Worm (Caenorhabditis elegans) whole organism, young adult: ENCODE results near the gene Y40B10A.5.
A peak's percentile ranks its signal among the peaks of the same experiment; 100 is the strongest.

ENCODE experiments used
- B0035.1 ChIP-seq: sonication (generic microtip); optimal IDR thresholded peaks from 2 replicates; lab custom pipeline; 2016; ENCODE audit warnings: missing genetic modification characterization, mild to moderate bottlenecking, missing compliant biosample characterization, missing genotype, missing genetic modification reagents
- B0261.1 ChIP-seq: sonication (generic microtip); optimal IDR thresholded peaks from 2 replicates; lab custom pipeline; 2016; ENCODE audit warnings: mild to moderate bottlenecking, missing genetic modification characterization, moderate library complexity, missing compliant biosample characterization
- F10E7.11 ChIP-seq: sonication (generic microtip); optimal IDR thresholded peaks from 2 replicates; lab custom pipeline; 2017; ENCODE audit warnings: mild to moderate bottlenecking, missing genetic modification characterization, moderate library complexity, missing compliant biosample characterization
- F23B12.7 ChIP-seq: sonication (generic microtip); optimal IDR thresholded peaks from 2 replicates; lab custom pipeline; 2017; ENCODE audit warnings: missing genetic modification characterization, mild to moderate bottlenecking, missing compliant biosample characterization, antibody characterized with exemption, moderate library complexity; ENCODE audit not compliant: insufficient read depth
- F37B4.10 ChIP-seq: fragments of 200-800 bp; sonication (Bioruptor generic); IDR thresholded peaks from 2 replicates; pipeline ENCODE4 v1.3.6; 2022; ENCODE audit warnings: missing genetic modification characterization, missing compliant biosample characterization
- Y79H2A.3 ChIP-seq: fragments of 200-800 bp; sonication (Bioruptor generic); conservative IDR thresholded peaks from 2 replicates; pipeline ENCODE4 v1.3.6; 2022; ENCODE audit warnings: missing genetic modification reagents, missing genetic modification characterization, missing compliant biosample characterization
- attf-3 ChIP-seq: fragments of 200-800 bp; sonication (Bioruptor generic); conservative IDR thresholded peaks from 2 replicates; pipeline ENCODE4 v1.3.6; 2022; ENCODE audit warnings: missing genetic modification reagents, missing genetic modification characterization, missing compliant biosample characterization
- cebp-1 ChIP-seq, 2 experiments: fragments of 200-800 bp in 1 of 2; sonication (Bioruptor generic) in 1 of 2; sonication (generic microtip) in 1 of 2; IDR thresholded peaks in 1 of 2; optimal IDR thresholded peaks in 1 of 2; 2 replicates each; pipeline versions ENCODE4 v1.3.6 to Lab custom; 2017 to 2022; ENCODE audit warnings: missing compliant biosample characterization in 2 of 2, missing genetic modification characterization in 2 of 2, mild to moderate bottlenecking in 1 of 2, missing genetic modification reagents in 1 of 2, moderate library complexity in 1 of 2
- ceh-27 ChIP-seq: fragments of 200-800 bp; sonication (Bioruptor generic); optimal IDR thresholded peaks from 2 replicates; lab custom pipeline; 2018; ENCODE audit warnings: mild to moderate bottlenecking, missing genetic modification characterization, moderate library complexity, missing compliant biosample characterization
- dox-1 ChIP-seq: fragments of 200-800 bp; sonication (Bioruptor generic); IDR thresholded peaks from 2 replicates; pipeline ENCODE4 v1.3.6; 2022; ENCODE audit warnings: missing genetic modification reagents, missing genetic modification characterization, missing compliant biosample characterization
- hmg-1.2 ChIP-seq: fragments of 200-800 bp; sonication (Bioruptor generic); IDR thresholded peaks from 2 replicates; pipeline ENCODE4 v1.3.6; 2022; ENCODE audit warnings: missing genetic modification reagents, missing genetic modification characterization, missing compliant biosample characterization
- let-607 ChIP-seq, 2 experiments: fragments of 200-800 bp in 1 of 2; sonication (Bioruptor generic) in 1 of 2; sonication (generic microtip) in 1 of 2; optimal IDR thresholded peaks; 2 replicates each; lab custom pipeline; 2016 to 2018; ENCODE audit warnings: mild to moderate bottlenecking in 2 of 2, missing compliant biosample characterization in 2 of 2, missing genetic modification characterization in 2 of 2, moderate library complexity in 2 of 2, missing genotype in 1 of 2
- lir-1 ChIP-seq: fragments of 200-800 bp; sonication (Bioruptor generic); conservative IDR thresholded peaks from 2 replicates; pipeline ENCODE4 v1.3.6; 2022; ENCODE audit warnings: missing genetic modification reagents, missing genetic modification characterization, missing compliant biosample characterization
- lsy-27 ChIP-seq: sonication (generic microtip); optimal IDR thresholded peaks from 2 replicates; lab custom pipeline; 2017; ENCODE audit warnings: missing genetic modification characterization, mild to moderate bottlenecking, missing compliant biosample characterization, antibody characterized with exemption, missing genotype, borderline replicate concordance; ENCODE audit not compliant: insufficient read depth
- madf-8 ChIP-seq: fragments of 200-800 bp; sonication (Bioruptor generic); conservative IDR thresholded peaks from 2 replicates; pipeline ENCODE4 v1.3.6; 2022; ENCODE audit warnings: missing genetic modification reagents, missing genetic modification characterization, missing compliant biosample characterization
- mcd-1 ChIP-seq: fragments of 200-800 bp; sonication (Bioruptor generic); IDR thresholded peaks from 2 replicates; pipeline ENCODE4 v1.3.6; 2022; ENCODE audit warnings: missing genetic modification reagents, missing genetic modification characterization, missing compliant biosample characterization
- mel-28 ChIP-seq: sonication (generic microtip); optimal IDR thresholded peaks from 2 replicates; lab custom pipeline; 2016; ENCODE audit warnings: borderline replicate concordance, mild to moderate bottlenecking, missing genetic modification characterization, missing compliant biosample characterization
- mes-4 ChIP-seq: sonication (generic microtip); optimal IDR thresholded peaks from 2 replicates; lab custom pipeline; 2016; ENCODE audit warnings: missing genotype, missing genetic modification characterization, missing compliant biosample characterization
- mxl-1 ChIP-seq: sonication (generic microtip); optimal IDR thresholded peaks from 2 replicates; lab custom pipeline; 2016; ENCODE audit warnings: missing genetic modification characterization, missing compliant biosample characterization
- nhr-179 ChIP-seq: sonication (generic microtip); optimal IDR thresholded peaks from 2 replicates; lab custom pipeline; 2016; ENCODE audit warnings: mild to moderate bottlenecking, missing genetic modification characterization, missing compliant biosample characterization
- nhr-80 ChIP-seq: sonication (generic microtip); optimal IDR thresholded peaks from 2 replicates; lab custom pipeline; 2016; ENCODE audit warnings: missing genetic modification characterization, missing compliant biosample characterization
- nhr-90 ChIP-seq: sonication (generic microtip); optimal IDR thresholded peaks from 2 replicates; lab custom pipeline; 2016; ENCODE audit warnings: missing genotype, mild to moderate bottlenecking, missing genetic modification characterization, missing compliant biosample characterization
- rpc-1 ChIP-seq, 2 experiments: fragments of 150-350 bp in 1 of 2; sonication (generic microtip) in 1 of 2; optimal IDR thresholded peaks; 2 replicates each; lab custom pipeline; 2014 to 2018; ENCODE audit warnings: missing biosample characterization in 1 of 2, missing genetic modification characterization in 1 of 2, missing genetic modification reagents in 1 of 2, missing genotype in 1 of 2
- sdz-38 ChIP-seq: sonication (generic microtip); optimal IDR thresholded peaks from 2 replicates; lab custom pipeline; 2016; ENCODE audit warnings: missing genotype, missing genetic modification characterization, missing compliant biosample characterization
- snpc-4 ChIP-seq, 5 experiments: fragments of 150-350 bp in 1 of 5; sonication (generic microtip) in 4 of 5; optimal IDR thresholded peaks; 2 replicates each; lab custom pipeline; 2014 to 2018; ENCODE audit warnings: missing genetic modification characterization in 5 of 5, missing biosample characterization in 3 of 5, antibody characterized with exemption in 2 of 5, mild to moderate bottlenecking in 2 of 5, missing compliant biosample characterization in 2 of 5, missing genotype in 2 of 5, moderate library complexity in 2 of 5, missing genetic modification reagents in 1 of 5
- xnd-1 ChIP-seq: sonication (generic microtip); optimal IDR thresholded peaks from 2 replicates; lab custom pipeline; 2016; ENCODE audit warnings: missing genotype, missing genetic modification reagents, missing genetic modification characterization, missing compliant biosample characterization
- ztf-18 ChIP-seq: sonication (generic microtip); optimal IDR thresholded peaks from 2 replicates; lab custom pipeline; 2016; ENCODE audit warnings: missing genotype, mild to moderate bottlenecking, missing genetic modification characterization, missing compliant biosample characterization
- ztf-25 ChIP-seq: fragments of 200-800 bp; sonication (Bioruptor generic); IDR thresholded peaks from 2 replicates; pipeline ENCODE4 v1.3.6; 2022; ENCODE audit warnings: missing genetic modification reagents, missing genetic modification characterization, missing compliant biosample characterization

The Y40B10A.5 gene

DNA sequence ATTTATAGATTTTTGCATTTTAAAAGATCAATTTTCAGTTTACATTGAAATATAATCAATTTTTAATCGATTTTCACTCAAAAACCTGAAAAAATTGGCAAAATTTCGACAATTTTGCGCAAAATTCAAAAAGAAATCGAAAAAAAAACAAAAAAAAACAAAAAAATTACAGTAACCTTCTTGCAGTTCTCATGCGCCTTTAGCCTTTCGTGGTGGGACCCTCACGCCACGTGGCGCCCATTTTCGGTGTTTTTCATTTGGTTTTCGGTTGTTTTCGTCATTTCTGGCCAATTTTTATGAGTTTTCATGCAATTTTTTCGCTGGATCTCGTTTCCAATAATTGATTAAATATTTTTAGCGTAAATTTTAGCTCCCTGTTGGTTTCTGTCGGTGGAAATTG is 21.6 kb upstream of the Y40B10A.5 start (continued):
- no peak for TF ChIP-seq lsy-27 (tag; lab: Kevin White, UChicago)
- no peak for TF ChIP-seq B0261.1 (tag; lab: Kevin White, UChicago)
- no peak for TF ChIP-seq Y79H2A.3 (GFP tag; lab: Robert Waterston, UW)
- TF ChIP-seq ztf-25 (GFP tag; lab: Robert Waterston, UW): no peak
- peak; percentile 4 for TF ChIP-seq snpc-4 (GFP tag; optimal IDR thresholded peaks at IDR 0.05; lab: Kevin White, UChicago)
- TF ChIP-seq snpc-4 (tag; optimal IDR thresholded peaks at IDR 0.05; lab: Kevin White, UChicago): no peak
- TF ChIP-seq mcd-1: no peak
- no peak for TF ChIP-seq sdz-38
- peak in 1 of 2 experiments; percentile 63 for TF ChIP-seq let-607 (tag; optimal IDR thresholded peaks at IDR 0.05; lab: Kevin White, UChicago)
- no peak for TF ChIP-seq mel-28 (tag; lab: Kevin White, UChicago)

DNA sequence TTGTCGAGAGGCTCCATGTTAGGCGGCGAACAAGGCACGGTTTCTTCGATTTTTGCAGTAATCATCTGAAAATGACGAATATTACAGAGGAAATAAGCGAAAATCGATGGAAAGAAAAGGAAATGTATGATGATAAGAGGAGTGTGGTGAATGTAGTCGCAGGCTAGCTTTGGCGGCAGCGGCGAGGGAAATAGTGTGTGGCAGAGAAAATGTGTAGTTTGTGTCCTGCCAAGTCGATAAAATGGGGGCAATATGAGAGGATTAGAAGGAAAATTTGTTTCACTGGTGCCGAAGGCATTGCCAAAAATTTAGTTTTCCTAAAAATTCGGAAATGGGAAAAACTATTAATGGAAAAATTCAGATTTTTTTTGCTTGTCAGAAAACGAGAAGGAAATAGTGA is 20.9 kb upstream of the Y40B10A.5 start, which contains the start of gene nhr-86:
Gene nhr-86 (minus strand): TSS at position 71 of the 400 bp plus-strand sequence.
- TF ChIP-seq cebp-1 (GFP tag; IDR thresholded peaks at IDR 0.05; lab: Robert Waterston, UW): no peak
- peak; percentile 15 for TF ChIP-seq cebp-1 (tag; optimal IDR thresholded peaks at IDR 0.05; lab: Kevin White, UChicago)
- TF ChIP-seq B0035.1 (tag; lab: Kevin White, UChicago): no peak
- TF ChIP-seq rpc-1 (optimal IDR thresholded peaks at IDR 0.05; lab: Kevin White, UChicago): no peak
- no peak for TF ChIP-seq rpc-1 (tag; optimal IDR thresholded peaks at IDR 0.05; lab: Kevin White, UChicago)
- no peak for TF ChIP-seq madf-8 (GFP tag; lab: Robert Waterston, UW)
- TF ChIP-seq Y79H2A.3 (GFP tag; lab: Robert Waterston, UW): no peak
- TF ChIP-seq nhr-80: peak; percentile 19
- no peak for TF ChIP-seq nhr-90
- peak; percentile 45; the same call in 1 of the 2 replicates for TF ChIP-seq hmg-1.2 (GFP tag; lab: Robert Waterston, UW)
- TF ChIP-seq, all 124 proteins: peak for 3

DNA sequence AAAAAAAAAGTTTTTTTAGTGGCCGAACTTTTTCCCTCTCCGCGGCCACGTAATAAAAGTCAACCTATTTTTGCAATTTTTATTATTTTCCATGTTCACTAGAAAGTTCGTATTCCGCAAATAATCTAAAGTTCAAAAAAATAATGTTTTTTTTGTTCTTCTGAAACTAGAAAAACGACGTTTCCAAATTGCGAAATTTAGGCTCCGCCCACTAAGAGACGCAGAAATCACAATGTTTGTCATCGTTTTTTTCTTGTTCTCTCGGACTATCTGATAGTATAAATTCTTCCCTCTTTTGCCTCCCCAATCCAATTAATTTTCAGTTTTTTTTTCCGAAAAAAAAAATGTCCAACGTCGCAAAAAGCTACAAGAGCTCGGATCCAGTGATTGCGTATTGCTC is 11.5 kb upstream of the Y40B10A.5 start, which contains the start of gene comt-3:
Gene comt-3 (plus strand): TSS at position 214 of the 400 bp plus-strand sequence.
- no peak for TF ChIP-seq mes-4
- TF ChIP-seq cebp-1 (GFP tag; IDR thresholded peaks at IDR 0.05; lab: Robert Waterston, UW): peak; percentile 79; the same call in 1 of the 2 replicates
- peak; percentile 89 for TF ChIP-seq cebp-1 (tag; optimal IDR thresholded peaks at IDR 0.05; lab: Kevin White, UChicago)

DNA sequence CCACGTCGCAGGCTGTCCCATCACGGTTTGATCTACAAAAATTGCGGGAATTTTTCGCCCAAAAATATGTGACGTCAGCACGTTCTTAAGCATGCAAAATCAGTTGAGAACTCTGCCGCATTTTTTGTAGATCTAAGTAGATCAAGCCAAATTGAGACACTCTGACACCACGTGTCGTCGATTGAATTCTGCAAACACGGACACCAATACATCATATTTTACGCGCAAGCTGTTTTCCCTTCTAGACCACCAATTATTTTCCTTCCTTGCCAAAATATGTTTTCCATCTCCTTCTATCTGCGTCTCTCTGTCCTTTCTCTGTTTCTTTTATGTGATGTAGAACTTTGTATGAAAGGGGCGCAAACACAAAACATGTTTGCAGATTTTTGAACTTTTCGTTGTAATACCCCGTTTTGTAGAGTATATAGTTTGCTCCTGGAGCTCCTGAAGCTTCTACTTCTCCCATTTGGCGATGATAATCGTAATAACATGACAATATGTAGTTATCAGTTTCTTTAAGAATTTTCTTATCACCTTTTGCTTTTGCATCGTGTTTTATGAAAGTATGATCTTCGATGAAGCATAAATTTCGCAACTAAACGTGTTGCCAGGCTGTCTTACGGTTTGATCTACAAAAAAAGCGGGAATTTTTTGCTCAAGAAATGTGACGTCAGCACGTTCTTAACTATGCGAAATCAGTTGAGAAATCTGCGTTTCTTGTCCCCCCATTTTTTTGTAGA is 10.1 kb upstream of the Y40B10A.5 start:
- TF ChIP-seq nhr-179: no peak
- TF ChIP-seq lir-1 (GFP tag; lab: Robert Waterston, UW): no peak
- TF ChIP-seq mxl-1 (tag; lab: Kevin White, UChicago): no peak
- TF ChIP-seq F23B12.7 (tag; lab: Kevin White, UChicago): no peak
- no peak for TF ChIP-seq xnd-1
- no peak for TF ChIP-seq F10E7.11
- no peak for TF ChIP-seq ceh-27 (GFP tag; lab: Kevin White, UChicago)
- TF ChIP-seq nhr-80: peak; percentile 60
- no peak for TF ChIP-seq ztf-18 (tag; lab: Kevin White, UChicago)
- TF ChIP-seq attf-3 (GFP tag; lab: Robert Waterston, UW): no peak
- no peak for TF ChIP-seq F37B4.10
- no peak for TF ChIP-seq dox-1 (GFP tag; lab: Robert Waterston, UW)
- no peak; the same call in 1 of the 2 replicates for TF ChIP-seq cebp-1 (GFP tag; IDR thresholded peaks at IDR 0.05; lab: Robert Waterston, UW)
- peak; percentile 61 for TF ChIP-seq cebp-1 (tag; optimal IDR thresholded peaks at IDR 0.05; lab: Kevin White, UChicago)
